Worm (Caenorhabditis elegans): Measurements from ENCODE around the gene elp-1.

elp-1 gene

ce11 chrV:20790011-20790410, 20.1 kb upstream of the elp-1 start, which contains the start of gene Y44A6D.1:
Y44A6D.1 (minus strand) TSS chrV:20790033.
- TF ChIP-seq T22C8.4 (GFP tag; IDR thresholded peaks at IDR 0.05) = no peak
- TF ChIP-seq flt-1 (GFP tag; IDR thresholded peaks at IDR 0.05) = no peak
- TF ChIP-seq med-1 (GFP tag; optimal IDR thresholded peaks at IDR 0.05; ENCODE audit: insufficient read depth) = no peak
- no peak for TF ChIP-seq tab-1 (GFP tag; IDR thresholded peaks at IDR 0.05)
- no peak for TF ChIP-seq cog-1 (tag; optimal IDR thresholded peaks at IDR 0.05)
- no peak for TF ChIP-seq ztf-29 (GFP tag; IDR thresholded peaks at IDR 0.05)
- TF ChIP-seq ztf-23 (GFP tag; IDR thresholded peaks at IDR 0.05) = no peak
- no peak for TF ChIP-seq ref-1 (GFP tag; conservative IDR thresholded peaks at IDR 0.05)
- TF ChIP-seq klf-2 (GFP tag; conservative IDR thresholded peaks at IDR 0.05) = no peak

- no peak for TF ChIP-seq T22C8.4 (GFP tag; IDR thresholded peaks at IDR 0.05)
- no peak for TF ChIP-seq cog-1 (tag; optimal IDR thresholded peaks at IDR 0.05)
- no peak for TF ChIP-seq ztf-23 (GFP tag; IDR thresholded peaks at IDR 0.05)
- TF ChIP-seq klf-2 (GFP tag; conservative IDR thresholded peaks at IDR 0.05) = no peak
- no peak for TF ChIP-seq ztf-29 (GFP tag; IDR thresholded peaks at IDR 0.05)
- TF ChIP-seq ref-1 (GFP tag; conservative IDR thresholded peaks at IDR 0.05) = no peak
- no peak for TF ChIP-seq med-1 (GFP tag; optimal IDR thresholded peaks at IDR 0.05; ENCODE audit: insufficient read depth)
- no peak for TF ChIP-seq tab-1 (GFP tag; IDR thresholded peaks at IDR 0.05)
- TF ChIP-seq flt-1 (GFP tag; IDR thresholded peaks at IDR 0.05) = no peak
Measured at ce11 chrV:20789105-20789504, 19.1 kb upstream of the elp-1 start, which contains the start of gene tpan-1. tpan-1 (plus strand) TSS chrV:20789502.

ce11 chrV:20785848-20786225, 15.9 kb upstream of the elp-1 start:
- TF ChIP-seq ztf-23 (GFP tag; IDR thresholded peaks at IDR 0.05) (no peak), T22C8.4 (GFP tag; IDR thresholded peaks at IDR 0.05) (no peak), cog-1 (tag; optimal IDR thresholded peaks at IDR 0.05) (no peak), klf-2 (GFP tag; conservative IDR thresholded peaks at IDR 0.05) (no peak)

- TF ChIP-seq tab-1 (GFP tag; IDR thresholded peaks at IDR 0.05) = no peak
- no peak for TF ChIP-seq klf-2 (GFP tag; conservative IDR thresholded peaks at IDR 0.05)
- no peak for TF ChIP-seq flt-1 (GFP tag; IDR thresholded peaks at IDR 0.05)
- no peak for TF ChIP-seq ref-1 (GFP tag; conservative IDR thresholded peaks at IDR 0.05)
- no peak for TF ChIP-seq ztf-29 (GFP tag; IDR thresholded peaks at IDR 0.05)
Measured at ce11 chrV:20785050-20785847, 15.3 kb upstream of the elp-1 start.

ce11 chrV:20783642-20784041, 13.7 kb upstream of the elp-1 start:
- TF ChIP-seq tab-1 (GFP tag; IDR thresholded peaks at IDR 0.05) = no peak
- no peak for TF ChIP-seq ref-1 (GFP tag; conservative IDR thresholded peaks at IDR 0.05)
- TF ChIP-seq ztf-23 (GFP tag; IDR thresholded peaks at IDR 0.05) = no peak
- no peak for TF ChIP-seq T22C8.4 (GFP tag; IDR thresholded peaks at IDR 0.05)
- no peak for TF ChIP-seq cog-1 (tag; optimal IDR thresholded peaks at IDR 0.05)
- TF ChIP-seq med-1 (GFP tag; optimal IDR thresholded peaks at IDR 0.05; ENCODE audit: insufficient read depth) = no peak
- no peak for TF ChIP-seq klf-2 (GFP tag; conservative IDR thresholded peaks at IDR 0.05)
- TF ChIP-seq flt-1 (GFP tag; IDR thresholded peaks at IDR 0.05) = no peak
- TF ChIP-seq ztf-29 (GFP tag; IDR thresholded peaks at IDR 0.05) = no peak

- TF ChIP-seq med-1 (GFP tag; optimal IDR thresholded peaks at IDR 0.05; ENCODE audit: insufficient read depth) (no peak), cog-1 (tag; optimal IDR thresholded peaks at IDR 0.05) (no peak), klf-2 (GFP tag; conservative IDR thresholded peaks at IDR 0.05) (no peak), T22C8.4 (GFP tag; IDR thresholded peaks at IDR 0.05) (no peak), ztf-23 (GFP tag; IDR thresholded peaks at IDR 0.05) (no peak), ztf-29 (GFP tag; IDR thresholded peaks at IDR 0.05) (no peak), tab-1 (GFP tag; IDR thresholded peaks at IDR 0.05) (no peak), ref-1 (GFP tag; conservative IDR thresholded peaks at IDR 0.05) (no peak), flt-1 (GFP tag; IDR thresholded peaks at IDR 0.05) (no peak)
Measured at ce11 chrV:20782188-20782587, 12.2 kb upstream of the elp-1 start.

ce11 chrV:20781346-20781952, 11.5 kb upstream of the elp-1 start:
- TF ChIP-seq T22C8.4 (GFP tag; IDR thresholded peaks at IDR 0.05) = no peak
- TF ChIP-seq cog-1 (tag; optimal IDR thresholded peaks at IDR 0.05) = no peak
- no peak for TF ChIP-seq ztf-23 (GFP tag; IDR thresholded peaks at IDR 0.05)
- no peak for TF ChIP-seq flt-1 (GFP tag; IDR thresholded peaks at IDR 0.05)
- no peak for TF ChIP-seq ztf-29 (GFP tag; IDR thresholded peaks at IDR 0.05)
- TF ChIP-seq ref-1 (GFP tag; conservative IDR thresholded peaks at IDR 0.05) = no peak
- no peak for TF ChIP-seq tab-1 (GFP tag; IDR thresholded peaks at IDR 0.05)

- TF ChIP-seq T22C8.4 (GFP tag; IDR thresholded peaks at IDR 0.05) = no peak
- TF ChIP-seq ztf-23 (GFP tag; IDR thresholded peaks at IDR 0.05) = no peak
- no peak for TF ChIP-seq ztf-29 (GFP tag; IDR thresholded peaks at IDR 0.05)
- TF ChIP-seq tab-1 (GFP tag; IDR thresholded peaks at IDR 0.05) = no peak
- TF ChIP-seq flt-1 (GFP tag; IDR thresholded peaks at IDR 0.05) = no peak
- TF ChIP-seq ref-1 (GFP tag; conservative IDR thresholded peaks at IDR 0.05) = no peak
- TF ChIP-seq klf-2 (GFP tag; conservative IDR thresholded peaks at IDR 0.05) = no peak
- TF ChIP-seq med-1 (GFP tag; optimal IDR thresholded peaks at IDR 0.05; ENCODE audit: insufficient read depth) = no peak
- no peak for TF ChIP-seq cog-1 (tag; optimal IDR thresholded peaks at IDR 0.05)
Measured at ce11 chrV:20780400-20780799, 10.4 kb upstream of the elp-1 start, which contains the start of gene hif-1. hif-1 (plus strand) TSS chrV:20780407.

- TF ChIP-seq cog-1 (tag; optimal IDR thresholded peaks at IDR 0.05) (no peak), med-1 (GFP tag; optimal IDR thresholded peaks at IDR 0.05; ENCODE audit: insufficient read depth) (no peak), T22C8.4 (GFP tag; IDR thresholded peaks at IDR 0.05) (no peak), flt-1 (GFP tag; IDR thresholded peaks at IDR 0.05) (no peak), klf-2 (GFP tag; conservative IDR thresholded peaks at IDR 0.05) (no peak), ztf-23 (GFP tag; IDR thresholded peaks at IDR 0.05) (no peak), ref-1 (GFP tag; conservative IDR thresholded peaks at IDR 0.05) (no peak), tab-1 (GFP tag; IDR thresholded peaks at IDR 0.05) (no peak), ztf-29 (GFP tag; IDR thresholded peaks at IDR 0.05) (no peak)
Measured at ce11 chrV:20779707-20780346, 9.9 kb upstream of the elp-1 start.
